Fruit fly (Drosophila melanogaster) S2 (cell line): ENCODE results near the gene CG7806.

Experiments
- CG8478 ChIP-seq: fragments of >200 bp; optimal IDR thresholded peaks from 2 replicates; lab custom pipeline; 2018
- CTCF ChIP-seq, 2 experiments: fragments of >200 bp; optimal IDR thresholded peaks; 2 replicates each; lab custom pipeline; 2018

DNA sequence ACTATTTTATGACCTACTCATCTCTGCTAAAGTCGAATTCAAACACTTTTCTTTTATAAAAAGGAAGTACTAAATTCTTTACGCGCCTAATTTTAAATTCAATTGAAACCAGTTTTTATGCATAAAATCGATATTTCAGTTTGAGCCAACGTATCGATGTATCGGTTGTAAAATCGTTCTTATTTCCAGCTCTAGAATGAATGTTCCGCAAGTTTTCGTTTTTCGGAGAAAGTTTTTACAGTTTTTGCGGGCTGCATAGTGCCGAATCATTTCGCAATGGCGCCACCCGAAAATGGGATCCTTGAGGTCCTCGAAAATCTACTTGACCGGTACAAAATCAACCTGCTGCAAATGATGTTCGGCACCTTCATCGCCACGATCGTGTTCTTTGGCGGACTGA lies 5.8 kb upstream of the CG7806 start, which contains the start of gene CG7840:
- TF ChIP-seq CG8478 (lab: Kevin White, UChicago) (no peak), CTCF (optimal IDR thresholded peaks at IDR 0.05; lab: Kevin White, UChicago) (no peak)
